Fruit fly (Drosophila melanogaster) whole organism, embryonic: ENCODE measurements around the gene Naxd.

Experiments used
- ATbp ChIP-seq: fragments of 200-800 bp; sonication (Bioruptor generic); optimal IDR thresholded peaks from 2 replicates; lab custom pipeline; 2017; ENCODE audit warnings: missing biosample characterization, mild to moderate bottlenecking, missing genetic modification characterization, missing genetic modification reagents
- Ada2b ChIP-seq: fragments of 200-800 bp; sonication (Bioruptor generic); IDR thresholded peaks from 2 replicates; pipeline ENCODE4 v1.3.6; 2022; ENCODE audit warnings: missing biosample characterization, missing genetic modification characterization
- B-H2 ChIP-seq: fragments of 200-800 bp; sonication (Bioruptor generic); optimal IDR thresholded peaks from 2 replicates; lab custom pipeline; 2018; ENCODE audit warnings: missing biosample characterization, mild to moderate bottlenecking, missing genetic modification characterization
- Blimp-1 ChIP-seq: fragments of 200-800 bp; sonication (Bioruptor generic); optimal IDR thresholded peaks from 3 replicates; lab custom pipeline; 2018; ENCODE audit warnings: missing biosample characterization, missing genetic modification characterization, mild to moderate bottlenecking, moderate library complexity, missing genetic modification reagents
- BtbVII ChIP-seq: fragments of 200-800 bp; sonication (Bioruptor generic); optimal IDR thresholded peaks from 3 replicates; lab custom pipeline; 2017; ENCODE audit warnings: missing biosample characterization, mild to moderate bottlenecking, missing genetic modification characterization
- C15 ChIP-seq: fragments of 200-800 bp; sonication (Bioruptor generic); IDR thresholded peaks from 3 replicates; pipeline ENCODE4 v1.3.6; 2022; ENCODE audit warnings: missing biosample characterization, missing genetic modification characterization
- CG11696 ChIP-seq: fragments of 200-800 bp; sonication (Bioruptor generic); IDR thresholded peaks from 2 replicates; pipeline ENCODE4 v1.3.6; 2022; ENCODE audit warnings: missing biosample characterization, missing genetic modification characterization
- CG11723 ChIP-seq: fragments of 200-800 bp; sonication (Bioruptor generic); optimal IDR thresholded peaks from 2 replicates; lab custom pipeline; 2017; ENCODE audit warnings: missing biosample characterization, mild to moderate bottlenecking, missing genetic modification characterization
- CG13775 ChIP-seq: fragments of 200-800 bp; sonication (Bioruptor generic); optimal IDR thresholded peaks from 3 replicates; lab custom pipeline; 2017; ENCODE audit warnings: missing biosample characterization, mild to moderate bottlenecking, missing genetic modification characterization
- CG14965 ChIP-seq: fragments of 200-800 bp; sonication (Bioruptor generic); optimal IDR thresholded peaks from 2 replicates; lab custom pipeline; 2016; ENCODE audit warnings: missing biosample characterization, missing genetic modification characterization, borderline replicate concordance
- CG1603 ChIP-seq: fragments of 200-800 bp; sonication (Bioruptor generic); optimal IDR thresholded peaks from 2 replicates; lab custom pipeline; 2019; ENCODE audit warnings: missing biosample characterization, mild to moderate bottlenecking, missing genetic modification characterization, moderate library complexity
- CG18262 ChIP-seq: fragments of 200-800 bp; optimal IDR thresholded peaks from 3 replicates; lab custom pipeline; 2019; ENCODE audit warnings: missing biosample characterization, mild to moderate bottlenecking, missing genetic modification characterization, moderate library complexity
- CG2120 ChIP-seq: fragments of 200-800 bp; sonication (Bioruptor generic); optimal IDR thresholded peaks from 3 replicates; lab custom pipeline; 2016; ENCODE audit warnings: missing biosample characterization, missing genetic modification characterization
- CG2678 ChIP-seq: fragments of 200-800 bp; sonication (Bioruptor generic); optimal IDR thresholded peaks from 3 replicates; lab custom pipeline; 2019; ENCODE audit warnings: missing biosample characterization, mild to moderate bottlenecking, missing genetic modification characterization, moderate library complexity
- CG33557 ChIP-seq: fragments of 200-800 bp; sonication (Bioruptor generic); optimal IDR thresholded peaks from 2 replicates; lab custom pipeline; 2019; ENCODE audit warnings: missing biosample characterization, mild to moderate bottlenecking, missing genetic modification characterization, moderate library complexity
- CG34376 ChIP-seq: fragments of 200-800 bp; sonication (Bioruptor generic); optimal IDR thresholded peaks from 2 replicates; lab custom pipeline; 2018; ENCODE audit warnings: missing biosample characterization, mild to moderate bottlenecking, missing genetic modification characterization
- CG6765 ChIP-seq: fragments of 200-800 bp; sonication (Bioruptor generic); optimal IDR thresholded peaks from 3 replicates; lab custom pipeline; 2017; ENCODE audit warnings: missing biosample characterization, mild to moderate bottlenecking, missing genetic modification characterization
- CG8290 ChIP-seq, 3 experiments: fragments of 200-800 bp; sonication (Bioruptor generic); optimal IDR thresholded peaks; 2 replicates each; lab custom pipeline; 2016 to 2019; ENCODE audit warnings: missing biosample characterization in 3 of 3, missing genetic modification characterization in 3 of 3, mild to moderate bottlenecking in 2 of 3, moderate library complexity in 1 of 3
- ERR ChIP-seq: fragments of 200-800 bp; sonication (Bioruptor generic); optimal IDR thresholded peaks from 2 replicates; lab custom pipeline; 2016; ENCODE audit warnings: missing biosample characterization, missing genetic modification characterization
- Fer3 ChIP-seq: fragments of 200-800 bp; sonication (Bioruptor generic); optimal IDR thresholded peaks from 2 replicates; lab custom pipeline; 2018; ENCODE audit warnings: missing biosample characterization, mild to moderate bottlenecking, missing genetic modification characterization, moderate library complexity
- HLH3B ChIP-seq: fragments of 200-800 bp; sonication (Bioruptor generic); IDR thresholded peaks from 2 replicates; pipeline ENCODE4 v1.3.6; 2022; ENCODE audit warnings: missing biosample characterization, missing genetic modification characterization
- HmgZ ChIP-seq: fragments of 200-800 bp; sonication (Bioruptor generic); optimal IDR thresholded peaks from 2 replicates; lab custom pipeline; 2018; ENCODE audit warnings: missing biosample characterization, mild to moderate bottlenecking, missing genetic modification characterization
- Hmr ChIP-seq: fragments of 200-800 bp; sonication (Bioruptor generic); optimal IDR thresholded peaks from 3 replicates; lab custom pipeline; 2017; ENCODE audit warnings: mild to moderate bottlenecking, missing biosample characterization, missing genetic modification reagents, missing genetic modification characterization
- Hr51 ChIP-seq, 2 experiments: fragments of 200-800 bp; sonication (Bioruptor generic); optimal IDR thresholded peaks; 2 replicates in 1 of 2; 3 replicates in 1 of 2; lab custom pipeline; 2016 to 2018; ENCODE audit warnings: missing biosample characterization in 2 of 2, missing genetic modification characterization in 2 of 2, mild to moderate bottlenecking in 1 of 2, moderate library complexity in 1 of 2
- Mad ChIP-seq: fragments of 200-800 bp; sonication (Bioruptor generic); optimal IDR thresholded peaks from 2 replicates; lab custom pipeline; 2016; ENCODE audit warnings: missing biosample characterization, missing genetic modification characterization
- Med ChIP-seq: fragments of 200-800 bp; sonication (Bioruptor generic); peaks from one replicate; lab custom pipeline; 2016; ENCODE audit warnings: missing biosample characterization, missing genetic modification characterization, mild to moderate bottlenecking, inconsistent platforms, moderate library complexity
- Mrtf ChIP-seq: fragments of 200-800 bp; sonication (Bioruptor generic); IDR thresholded peaks from 3 replicates; pipeline ENCODE4 v1.3.6; 2022; ENCODE audit warnings: missing biosample characterization, missing genetic modification characterization
- PHDP ChIP-seq: fragments of 200-800 bp; sonication (Bioruptor generic); optimal IDR thresholded peaks from 3 replicates; lab custom pipeline; 2018; ENCODE audit warnings: missing biosample characterization, mild to moderate bottlenecking, missing genetic modification characterization, moderate library complexity
- Ptx1 ChIP-seq: fragments of 200-800 bp; sonication (Bioruptor generic); IDR thresholded peaks from 2 replicates; pipeline ENCODE4 v1.3.6; 2022; ENCODE audit warnings: missing biosample characterization, missing genetic modification characterization
- Sox102F ChIP-seq: fragments of 200-800 bp; sonication (Bioruptor generic); optimal IDR thresholded peaks from 2 replicates; lab custom pipeline; 2018; ENCODE audit warnings: missing biosample characterization, mild to moderate bottlenecking, missing genetic modification characterization, moderate library complexity
- YL-1 ChIP-seq: fragments of 200-800 bp; sonication (Bioruptor generic); optimal IDR thresholded peaks from 3 replicates; lab custom pipeline; 2017; ENCODE audit warnings: missing biosample characterization, mild to moderate bottlenecking, missing genetic modification characterization
- cad ChIP-seq: fragments of >200 bp; optimal IDR thresholded peaks from 2 replicates; lab custom pipeline; 2017; ENCODE audit warnings: missing biosample characterization, missing genetic modification characterization
- caup ChIP-seq: fragments of 200-800 bp; sonication (Bioruptor generic); optimal IDR thresholded peaks from 3 replicates; lab custom pipeline; 2017; ENCODE audit warnings: missing biosample characterization, mild to moderate bottlenecking, missing genetic modification characterization, moderate library complexity; ENCODE audit not compliant: severe bottlenecking
- chif ChIP-seq, 2 experiments: fragments of 200-800 bp; sonication (Bioruptor generic); optimal IDR thresholded peaks; 3 replicates each; lab custom pipeline; 2016; ENCODE audit warnings: missing biosample characterization in 2 of 2, missing genetic modification characterization in 2 of 2
- chinmo ChIP-seq: fragments of 200-800 bp; sonication (Bioruptor generic); IDR thresholded peaks from 4 replicates; pipeline ENCODE4 v1.3.6; 2022; ENCODE audit warnings: missing biosample characterization, missing genetic modification characterization; ENCODE audit not compliant: partially characterized antibody
- crol ChIP-seq: fragments of 200-800 bp; sonication (Bioruptor generic); IDR thresholded peaks from 2 replicates; pipeline ENCODE4 v1.3.6; 2022; ENCODE audit warnings: missing biosample characterization, missing genetic modification characterization
- danr ChIP-seq: fragments of 200-800 bp; sonication (Bioruptor generic); IDR thresholded peaks from 2 replicates; pipeline ENCODE4 v1.3.6; 2022; ENCODE audit warnings: missing biosample characterization, missing genetic modification characterization
- dimm ChIP-seq: fragments of 200-800 bp; sonication (Bioruptor generic); IDR thresholded peaks from 2 replicates; pipeline ENCODE4 v1.3.6; 2022; ENCODE audit warnings: missing biosample characterization, missing genetic modification characterization
- eyg ChIP-seq: fragments of 200-800 bp; sonication (Bioruptor generic); optimal IDR thresholded peaks from 3 replicates; lab custom pipeline; 2016; ENCODE audit warnings: missing biosample characterization, missing genetic modification characterization
- fd3F ChIP-seq: fragments of 200-800 bp; sonication (Bioruptor generic); optimal IDR thresholded peaks from 2 replicates; lab custom pipeline; 2018; ENCODE audit warnings: missing biosample characterization, mild to moderate bottlenecking, missing genetic modification characterization, moderate library complexity
- ftz-f1 ChIP-seq: fragments of 200-800 bp; sonication (Bioruptor generic); optimal IDR thresholded peaks from 2 replicates; lab custom pipeline; 2016; ENCODE audit warnings: missing biosample characterization, missing genetic modification characterization
- gce ChIP-seq: fragments of 200-800 bp; sonication (Bioruptor generic); IDR thresholded peaks from 3 replicates; pipeline ENCODE4 v1.3.6; 2022; ENCODE audit warnings: missing biosample characterization, missing genetic modification characterization
- gcm2 ChIP-seq: fragments of 200-800 bp; sonication (Bioruptor generic); optimal IDR thresholded peaks from 2 replicates; lab custom pipeline; 2016; ENCODE audit warnings: missing biosample characterization, missing genetic modification characterization
- jumu ChIP-seq: fragments of 200-800 bp; sonication (Bioruptor generic); optimal IDR thresholded peaks from 3 replicates; lab custom pipeline; 2016; ENCODE audit warnings: missing biosample characterization, missing genetic modification characterization
- mirr ChIP-seq: fragments of 200-800 bp; sonication (Bioruptor generic); optimal IDR thresholded peaks from 3 replicates; lab custom pipeline; 2018; ENCODE audit warnings: missing biosample characterization, mild to moderate bottlenecking, missing genetic modification characterization
- pnt ChIP-seq: fragments of 200-800 bp; sonication (Bioruptor generic); optimal IDR thresholded peaks from 3 replicates; lab custom pipeline; 2016; ENCODE audit warnings: missing biosample characterization, missing genetic modification characterization
- sd ChIP-seq: fragments of 200-800 bp; sonication (Bioruptor generic); optimal IDR thresholded peaks from 3 replicates; lab custom pipeline; 2018; ENCODE audit warnings: missing biosample characterization, mild to moderate bottlenecking, missing genetic modification characterization, moderate library complexity
- slbo ChIP-seq: fragments of 200-800 bp; sonication (Bioruptor generic); IDR thresholded peaks from 2 replicates; pipeline ENCODE4 v1.3.6; 2022; ENCODE audit warnings: missing biosample characterization, missing genetic modification characterization
- vvl ChIP-seq: fragments of 200-800 bp; sonication (Bioruptor generic); IDR thresholded peaks from 2 replicates; pipeline ENCODE4 v1.3.6; 2022; ENCODE audit warnings: missing biosample characterization, missing genetic modification characterization

Naxd gene

dm6 chr3L:19071173-19071844 lies 26.2 kb downstream of the Naxd start (continued):
- TF ChIP-seq slbo (peak; percentile 54), Ada2b (GFP tag; lab: Robert Waterston, UW) (0 out of 2 replicates have a peak, but pooled peaks have one; percentile 25), CG1603 (tag; lab: Kevin White, UChicago) (no peak), CG2678 (tag; lab: Kevin White, UChicago) (peak; percentile 57), CG13775 (GFP tag; lab: Kevin White, UChicago) (no peak), CG11723 (GFP tag; lab: Kevin White, UChicago) (no peak), CG11696 (no peak), ftz-f1 (peak; percentile 69), Ptx1 (GFP tag; lab: Robert Waterston, UW) (peak; percentile 41), Hmr (GFP tag; lab: Kevin White, UChicago) (peak; percentile 37), chif (GFP tag; optimal IDR thresholded peaks at IDR 0.05; lab: Kevin White, UChicago) (no peak), CG6765 (GFP tag; lab: Kevin White, UChicago) (no peak), crol (peak; percentile 61), Mad (no peak), pnt (GFP tag; lab: Kevin White, UChicago) (peak; percentile 19), dimm (no peak), Mrtf (no peak), Hr51 (GFP tag; optimal IDR thresholded peaks at IDR 0.05; lab: Kevin White, UChicago) (no peak), Blimp-1 (GFP tag; lab: Kevin White, UChicago) (peak; percentile 33), CG33557 (GFP tag; lab: Kevin White, UChicago) (no peak), PHDP (tag; lab: Kevin White, UChicago) (no peak), C15 (GFP tag; lab: Robert Waterston, UW) (no peak), gce (GFP tag; lab: Robert Waterston, UW) (peak; percentile 8; the same call in 1 of the 3 replicates), vvl (GFP tag; lab: Robert Waterston, UW) (peak; percentile 43), B-H2 (GFP tag; lab: Kevin White, UChicago) (peak; percentile 62), caup (GFP tag; lab: Kevin White, UChicago) (peak; percentile 45), CG34376 (GFP tag; lab: Kevin White, UChicago) (peak; percentile 58), eyg (peak; percentile 3), jumu (GFP tag; lab: Kevin White, UChicago) (no peak), BtbVII (GFP tag; lab: Kevin White, UChicago) (peak; percentile 19), CG2120 (GFP tag; lab: Kevin White, UChicago) (peak; percentile 51), YL-1 (GFP tag; lab: Kevin White, UChicago) (no peak), CG18262 (tag; lab: Kevin White, UChicago) (peak; percentile 9), ERR (GFP tag; lab: Kevin White, UChicago) (no peak), mirr (GFP tag; lab: Kevin White, UChicago) (peak; percentile 34), cad (no peak), sd (tag; lab: Kevin White, UChicago) (peak; percentile 80), fd3F (GFP tag; lab: Kevin White, UChicago) (no peak), Med (GFP tag; lab: Kevin White, UChicago) (peak; percentile 79), gcm2 (no peak), ATbp (peak; percentile 23), chinmo (GFP tag; lab: Robert Waterston, UW) (peak; percentile 86), Fer3 (tag; lab: Kevin White, UChicago) (peak; percentile 48), CG8290 (GFP tag; optimal IDR thresholded peaks at IDR 0.05; lab: Kevin White, UChicago) (no peak), CG8290 (tag; optimal IDR thresholded peaks at IDR 0.05; lab: Kevin White, UChicago) (peak in 1 of 2 experiments; percentile 21), HLH3B (GFP tag; lab: Robert Waterston, UW) (peak; percentile 18; the same call in 1 of the 2 replicates), CG14965 (GFP tag; lab: Kevin White, UChicago) (no peak), danr (GFP tag; lab: Robert Waterston, UW) (no peak), HmgZ (no peak), Sox102F (GFP tag; lab: Kevin White, UChicago) (peak; percentile 56)
